Fruit fly (Drosophila melanogaster) whole organism, embryonic: ENCODE data around the gene CG9483.

ENCODE experiments used
- Asciz ChIP-seq: fragments of 200-800 bp; sonication (Bioruptor generic); optimal IDR thresholded peaks from 2 replicates; lab custom pipeline; 2017; ENCODE audit warnings: missing biosample characterization, mild to moderate bottlenecking, missing genetic modification characterization, missing genetic modification reagents
- CG10147 ChIP-seq: fragments of 200-800 bp; sonication (Bioruptor generic); optimal IDR thresholded peaks from 2 replicates; lab custom pipeline; 2019; ENCODE audit warnings: missing biosample characterization, mild to moderate bottlenecking, missing genetic modification characterization, moderate library complexity
- CG11093 ChIP-seq: fragments of 200-800 bp; sonication (Bioruptor generic); IDR thresholded peaks from 3 replicates; pipeline ENCODE4 v1.3.6; 2022; ENCODE audit warnings: missing biosample characterization, missing genetic modification characterization
- CG11560 ChIP-seq: fragments of 200-800 bp; sonication (Bioruptor generic); IDR thresholded peaks from 3 replicates; pipeline ENCODE4 v1.3.6; 2022; ENCODE audit warnings: missing biosample characterization, missing genetic modification characterization
- CG11723 ChIP-seq: fragments of 200-800 bp; sonication (Bioruptor generic); optimal IDR thresholded peaks from 2 replicates; lab custom pipeline; 2017; ENCODE audit warnings: missing biosample characterization, mild to moderate bottlenecking, missing genetic modification characterization
- CG12236 ChIP-seq: fragments of 200-800 bp; sonication (Bioruptor generic); optimal IDR thresholded peaks from 2 replicates; lab custom pipeline; 2016; ENCODE audit warnings: missing biosample characterization, missing genetic modification characterization
- CG1233 ChIP-seq: fragments of 200-800 bp; sonication (Bioruptor generic); optimal IDR thresholded peaks from 4 replicates; lab custom pipeline; 2018; ENCODE audit warnings: missing biosample characterization, mild to moderate bottlenecking, missing genetic modification characterization
- CG13123 ChIP-seq: fragments of 200-800 bp; sonication (Bioruptor generic); optimal IDR thresholded peaks from 2 replicates; lab custom pipeline; 2016; ENCODE audit warnings: missing biosample characterization, missing genetic modification characterization
- CG14050 ChIP-seq: fragments of 200-800 bp; sonication (Bioruptor generic); IDR thresholded peaks from 3 replicates; pipeline ENCODE4 v1.3.6; 2022; ENCODE audit warnings: missing biosample characterization, missing genetic modification characterization
- CG17385 ChIP-seq: fragments of 200-800 bp; sonication (Bioruptor generic); optimal IDR thresholded peaks from 3 replicates; lab custom pipeline; 2018; ENCODE audit warnings: missing biosample characterization, mild to moderate bottlenecking, missing genetic modification characterization
- CG2678 ChIP-seq: fragments of 200-800 bp; sonication (Bioruptor generic); optimal IDR thresholded peaks from 3 replicates; lab custom pipeline; 2019; ENCODE audit warnings: missing biosample characterization, mild to moderate bottlenecking, missing genetic modification characterization, moderate library complexity
- CG3065 ChIP-seq: fragments of 200-800 bp; sonication (Bioruptor generic); optimal IDR thresholded peaks from 2 replicates; lab custom pipeline; 2016; ENCODE audit warnings: missing biosample characterization, missing genetic modification characterization
- CG31388 ChIP-seq: fragments of 200-800 bp; sonication (Bioruptor generic); optimal IDR thresholded peaks from 2 replicates; lab custom pipeline; 2016; ENCODE audit warnings: missing biosample characterization, missing genetic modification characterization
- CG3163 ChIP-seq: fragments of 200-800 bp; sonication (Bioruptor generic); optimal IDR thresholded peaks from 3 replicates; lab custom pipeline; 2016; ENCODE audit warnings: missing biosample characterization, missing genetic modification characterization
- CG3281 ChIP-seq: fragments of 200-800 bp; sonication (Bioruptor generic); optimal IDR thresholded peaks from 3 replicates; lab custom pipeline; 2017; ENCODE audit warnings: missing biosample characterization, mild to moderate bottlenecking, missing genetic modification characterization
- CG3407 ChIP-seq: fragments of 200-800 bp; sonication (Bioruptor generic); optimal IDR thresholded peaks from 2 replicates; lab custom pipeline; 2018; ENCODE audit warnings: missing biosample characterization, mild to moderate bottlenecking, missing genetic modification characterization
- CG3838 ChIP-seq: fragments of 200-800 bp; sonication (Bioruptor generic); optimal IDR thresholded peaks from 3 replicates; lab custom pipeline; 2016; ENCODE audit warnings: missing biosample characterization, missing genetic modification characterization
- CG3847 ChIP-seq: fragments of 200-800 bp; sonication (Bioruptor generic); IDR thresholded peaks from 2 replicates; pipeline ENCODE4 v1.3.6; 2022; ENCODE audit warnings: missing biosample characterization, missing genetic modification characterization
- CG4707 ChIP-seq: fragments of 200-800 bp; sonication (Bioruptor generic); optimal IDR thresholded peaks from 2 replicates; lab custom pipeline; 2018; ENCODE audit warnings: missing biosample characterization, mild to moderate bottlenecking, missing genetic modification characterization, moderate library complexity
- CG5180 ChIP-seq: fragments of 200-800 bp; sonication (Bioruptor generic); optimal IDR thresholded peaks from 3 replicates; lab custom pipeline; 2017; ENCODE audit warnings: missing biosample characterization, missing genetic modification characterization, mild to moderate bottlenecking, moderate library complexity, missing genetic modification reagents
- CG9817 ChIP-seq: fragments of 200-800 bp; sonication (Bioruptor generic); optimal IDR thresholded peaks from 2 replicates; lab custom pipeline; 2018; ENCODE audit warnings: missing biosample characterization, mild to moderate bottlenecking, missing genetic modification characterization, moderate library complexity
- CkIIα-i1 ChIP-seq: fragments of 200-800 bp; sonication (Bioruptor generic); IDR thresholded peaks from 2 replicates; pipeline ENCODE4 v1.3.6; 2022; ENCODE audit warnings: missing biosample characterization, missing genetic modification characterization
- Dad ChIP-seq: fragments of 200-800 bp; sonication (Bioruptor generic); optimal IDR thresholded peaks from 3 replicates; lab custom pipeline; 2016; ENCODE audit warnings: missing biosample characterization, missing genetic modification characterization
- Deaf1 ChIP-seq: fragments of 200-800 bp; optimal IDR thresholded peaks from 3 replicates; lab custom pipeline; 2019; ENCODE audit warnings: missing biosample characterization, mild to moderate bottlenecking, missing genetic modification characterization, moderate library complexity
- HmgD ChIP-seq: fragments of 200-800 bp; sonication (Bioruptor generic); optimal IDR thresholded peaks from 3 replicates; lab custom pipeline; 2016; ENCODE audit warnings: missing biosample characterization, missing genetic modification characterization
- TFAM ChIP-seq: fragments of 200-800 bp; sonication (Bioruptor generic); optimal IDR thresholded peaks from 2 replicates; lab custom pipeline; 2017; ENCODE audit warnings: missing biosample characterization, missing genetic modification characterization, inconsistent platforms
- Xrp1 ChIP-seq: fragments of 200-800 bp; sonication (Bioruptor generic); IDR thresholded peaks from 2 replicates; pipeline ENCODE4 v1.3.6; 2022; ENCODE audit warnings: missing biosample characterization, missing genetic modification characterization
- br ChIP-seq: fragments of >200 bp; optimal IDR thresholded peaks from 2 replicates; lab custom pipeline; 2017
- bsh ChIP-seq, 2 experiments: fragments of 200-800 bp; sonication (Bioruptor generic); optimal IDR thresholded peaks; 2 replicates each; lab custom pipeline; 2017 to 2018; ENCODE audit warnings: mild to moderate bottlenecking in 2 of 2, missing biosample characterization in 2 of 2, missing genetic modification characterization in 2 of 2, moderate library complexity in 1 of 2
- cas ChIP-seq: fragments of 200-800 bp; sonication (Bioruptor generic); IDR thresholded peaks from 2 replicates; pipeline ENCODE4 v1.3.6; 2022; ENCODE audit warnings: missing biosample characterization, missing genetic modification characterization
- ci ChIP-seq: fragments of 200-800 bp; sonication (Bioruptor generic); IDR thresholded peaks from 3 replicates; pipeline ENCODE4 v1.3.6; 2022; ENCODE audit warnings: missing biosample characterization, missing genetic modification characterization
- crc ChIP-seq: fragments of 200-800 bp; sonication (Bioruptor generic); optimal IDR thresholded peaks from 2 replicates; lab custom pipeline; 2016; ENCODE audit warnings: missing biosample characterization, missing genetic modification characterization
- cwo ChIP-seq: fragments of 200-800 bp; sonication (Bioruptor generic); optimal IDR thresholded peaks from 3 replicates; lab custom pipeline; 2017; ENCODE audit warnings: missing biosample characterization, missing genetic modification characterization, mild to moderate bottlenecking, moderate library complexity, missing genetic modification reagents
- danr ChIP-seq: fragments of 200-800 bp; sonication (Bioruptor generic); IDR thresholded peaks from 2 replicates; pipeline ENCODE4 v1.3.6; 2022; ENCODE audit warnings: missing biosample characterization, missing genetic modification characterization
- disco-r ChIP-seq: fragments of 200-800 bp; sonication (Bioruptor generic); optimal IDR thresholded peaks from 2 replicates; lab custom pipeline; 2016; ENCODE audit warnings: missing biosample characterization, missing genetic modification characterization
- dysf ChIP-seq: fragments of 200-800 bp; sonication (Bioruptor generic); IDR thresholded peaks from 3 replicates; pipeline ENCODE4 v1.3.6; 2022; ENCODE audit warnings: missing biosample characterization, missing genetic modification characterization
- ems ChIP-seq: fragments of 200-800 bp; sonication (Bioruptor generic); optimal IDR thresholded peaks from 3 replicates; lab custom pipeline; 2016; ENCODE audit warnings: missing biosample characterization, missing genetic modification characterization
- eyg ChIP-seq: fragments of 200-800 bp; sonication (Bioruptor generic); optimal IDR thresholded peaks from 3 replicates; lab custom pipeline; 2016; ENCODE audit warnings: missing biosample characterization, missing genetic modification characterization
- ftz-f1 ChIP-seq: fragments of 200-800 bp; sonication (Bioruptor generic); optimal IDR thresholded peaks from 2 replicates; lab custom pipeline; 2016; ENCODE audit warnings: missing biosample characterization, missing genetic modification characterization
- grn ChIP-seq: fragments of 200-800 bp; sonication (Bioruptor generic); optimal IDR thresholded peaks from 3 replicates; lab custom pipeline; 2017; ENCODE audit warnings: missing biosample characterization, missing genetic modification characterization
- gro ChIP-seq: fragments of 200-800 bp; sonication (Bioruptor generic); optimal IDR thresholded peaks from 2 replicates; lab custom pipeline; 2016; ENCODE audit warnings: missing biosample characterization, missing genetic modification characterization
- kni ChIP-seq: fragments of 200-800 bp; sonication (Bioruptor generic); optimal IDR thresholded peaks from 3 replicates; lab custom pipeline; 2017; ENCODE audit warnings: mild to moderate bottlenecking, missing biosample characterization, missing genetic modification reagents, missing genetic modification characterization
- lola ChIP-seq, 3 experiments: fragments of >200 bp in 2 of 3; fragments of 200-800 bp in 1 of 3; sonication (Bioruptor generic) in 1 of 3; optimal IDR thresholded peaks; 2 replicates each; lab custom pipeline; 2017 to 2019; ENCODE audit warnings: missing biosample characterization in 3 of 3, missing genetic modification characterization in 3 of 3, mild to moderate bottlenecking in 1 of 3, moderate library complexity in 1 of 3
- nmo ChIP-seq: fragments of 200-800 bp; sonication (Bioruptor generic); optimal IDR thresholded peaks from 2 replicates; lab custom pipeline; 2018; ENCODE audit warnings: missing biosample characterization, mild to moderate bottlenecking, missing genetic modification characterization, moderate library complexity
- pan ChIP-seq, 4 experiments: fragments of >200 bp in 3 of 4; fragments of 200-800 bp in 1 of 4; sonication (Bioruptor generic) in 1 of 4; optimal IDR thresholded peaks in 3 of 4; IDR thresholded peaks in 1 of 4; 2 replicates each; pipeline versions ENCODE4 v1.3.6 to Lab custom; 2017 to 2022; ENCODE audit warnings: missing biosample characterization in 2 of 4, missing genetic modification characterization in 2 of 4, mixed read lengths in 1 of 4
- ranshi ChIP-seq: fragments of 200-800 bp; sonication (Bioruptor generic); IDR thresholded peaks from 2 replicates; pipeline ENCODE4 v1.3.6; 2022; ENCODE audit warnings: missing biosample characterization, missing genetic modification characterization
- rib ChIP-seq: fragments of 200-800 bp; sonication (Bioruptor generic); IDR thresholded peaks from 2 replicates; pipeline ENCODE4 v1.3.6; 2022; ENCODE audit warnings: missing biosample characterization, missing genetic modification characterization
- unc-4 ChIP-seq: fragments of 200-800 bp; sonication (Bioruptor generic); IDR thresholded peaks from 2 replicates; pipeline ENCODE4 v1.3.6; 2022; ENCODE audit warnings: missing biosample characterization, missing genetic modification characterization; ENCODE audit not compliant: partially characterized antibody
- usp ChIP-seq: fragments of >200 bp; optimal IDR thresholded peaks from 2 replicates; lab custom pipeline; 2017; ENCODE audit warnings: missing biosample characterization, missing genetic modification characterization
- wdn ChIP-seq: fragments of 200-800 bp; sonication (Bioruptor generic); IDR thresholded peaks from 2 replicates; pipeline ENCODE4 v1.3.6; 2022; ENCODE audit warnings: missing biosample characterization, missing genetic modification characterization
- zen2 ChIP-seq: fragments of 200-800 bp; sonication (Bioruptor generic); IDR thresholded peaks from 3 replicates; pipeline ENCODE4 v1.3.6; 2022; ENCODE audit warnings: missing biosample characterization, missing genetic modification characterization; ENCODE audit not compliant: partially characterized antibody

Gene CG9483

DNA sequence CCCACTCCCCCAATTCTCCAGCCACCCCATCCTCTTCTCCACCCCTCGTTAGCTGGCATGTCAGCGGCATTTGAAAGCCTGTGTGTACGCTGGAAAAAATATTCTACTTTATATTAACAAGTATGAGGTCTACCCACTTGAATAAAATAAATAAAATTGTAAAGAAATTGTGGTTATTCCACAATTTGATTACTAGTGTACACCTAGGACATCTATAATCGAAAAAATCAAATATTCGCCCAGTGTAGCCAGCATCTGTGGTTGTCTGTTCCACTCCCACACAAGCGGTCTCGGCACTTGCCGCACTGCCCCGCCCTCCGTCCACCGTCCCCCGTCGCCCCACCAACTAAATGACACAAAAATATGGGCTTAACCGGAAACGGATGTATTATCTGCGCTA is 5.8 kb upstream of the CG9483 start (continued):
- TF ChIP-seq CG3163 (GFP tag; lab: Kevin White, UChicago): no peak
- peak; percentile 59; the same call in 2 of the 3 replicates for TF ChIP-seq CG11093 (GFP tag; lab: Robert Waterston, UW)
- peak; percentile 21 for TF ChIP-seq ems (GFP tag; lab: Kevin White, UChicago)
- peak; percentile 84 for TF ChIP-seq nmo (GFP tag; lab: Kevin White, UChicago)
- TF ChIP-seq rib (GFP tag; lab: Robert Waterston, UW): no peak
- no peak for TF ChIP-seq disco-r (GFP tag; lab: Kevin White, UChicago)
- no peak for TF ChIP-seq HmgD (GFP tag; lab: Kevin White, UChicago)
- TF ChIP-seq TFAM (GFP tag; lab: Kevin White, UChicago): peak; percentile 55
- TF ChIP-seq ranshi (GFP tag; lab: Robert Waterston, UW): peak; percentile 57
- TF ChIP-seq crc (GFP tag; lab: Kevin White, UChicago): no peak
- TF ChIP-seq CG14050 (GFP tag; lab: Robert Waterston, UW): 0 out of 3 replicates have a peak, but pooled peaks have one; percentile 25
- TF ChIP-seq kni (GFP tag; lab: Kevin White, UChicago): peak; percentile 53
- TF ChIP-seq Deaf1 (tag; lab: Kevin White, UChicago): no peak
- no peak for TF ChIP-seq zen2 (GFP tag; lab: Robert Waterston, UW)
- peak; percentile 84 for TF ChIP-seq ci (GFP tag; lab: Robert Waterston, UW)
- TF ChIP-seq Xrp1 (GFP tag; lab: Robert Waterston, UW): peak; percentile 89
- no peak for TF ChIP-seq grn (GFP tag; lab: Kevin White, UChicago)
- no peak for TF ChIP-seq unc-4 (GFP tag; lab: Robert Waterston, UW)
- peak; percentile 39 for TF ChIP-seq CG31388 (GFP tag; lab: Kevin White, UChicago)
- peak; percentile 22 for TF ChIP-seq CG9817 (tag; lab: Kevin White, UChicago)
- peak; percentile 27 for TF ChIP-seq CG3281 (GFP tag; lab: Kevin White, UChicago)
- TF ChIP-seq cwo (GFP tag; lab: Kevin White, UChicago): peak; percentile 38
- TF ChIP-seq CG3407: peak; percentile 43
- TF ChIP-seq CG1233 (GFP tag; lab: Kevin White, UChicago): peak; percentile 52
- TF ChIP-seq bsh (GFP tag; optimal IDR thresholded peaks at IDR 0.05; lab: Kevin White, UChicago): peak in 1 of 2 experiments; percentile 83
- peak; percentile 9 for TF ChIP-seq CG10147 (GFP tag; lab: Kevin White, UChicago)
- no peak for TF ChIP-seq CG13123
- TF ChIP-seq Dad (GFP tag; lab: Kevin White, UChicago): peak; percentile 38
- TF ChIP-seq CG17385: peak; percentile 38
- TF ChIP-seq gro: no peak
- no peak for TF ChIP-seq CG3838
- peak; percentile 78 for TF ChIP-seq CG2678 (tag; lab: Kevin White, UChicago)
- peak; percentile 15; the same call in 1 of the 2 replicates for TF ChIP-seq wdn
- TF ChIP-seq pan (optimal IDR thresholded peaks at IDR 0.05; lab: Kevin White, UChicago): no peak
- TF ChIP-seq pan (GFP tag; optimal IDR thresholded peaks at IDR 0.05 in 1 of 2, IDR thresholded peaks at IDR 0.05 in 1 of 2): peak in 1 of 2 experiments; percentile 78
- peak; percentile 40 for TF ChIP-seq CG5180 (GFP tag; lab: Kevin White, UChicago)
- TF ChIP-seq CG4707 (GFP tag; lab: Kevin White, UChicago): no peak
- TF ChIP-seq CG12236 (GFP tag; lab: Kevin White, UChicago): no peak
- TF ChIP-seq CG3847: 0 out of 2 replicates have a peak, but pooled peaks have one; percentile 36
- TF ChIP-seq CG11723 (GFP tag; lab: Kevin White, UChicago): peak; percentile 10
- TF ChIP-seq CkIIα-i1: no peak
- peak; percentile 84 for TF ChIP-seq dysf (GFP tag; lab: Robert Waterston, UW)
- TF ChIP-seq eyg: no peak
- no peak for TF ChIP-seq br
- peak; percentile 69 for TF ChIP-seq CG11560
- TF ChIP-seq cas (GFP tag; lab: Robert Waterston, UW): no peak
- no peak for TF ChIP-seq CG3065 (GFP tag; lab: Kevin White, UChicago)
- TF ChIP-seq lola (GFP tag; optimal IDR thresholded peaks at IDR 0.05; lab: Kevin White, UChicago): peak in 1 of 3 experiments; percentile 78
- peak; percentile 62 for TF ChIP-seq Asciz (GFP tag; lab: Kevin White, UChicago)
- no peak for TF ChIP-seq ftz-f1 (GFP tag; lab: Kevin White, UChicago)
- peak; percentile 40; the same call in 1 of the 2 replicates for TF ChIP-seq danr
- TF ChIP-seq usp (GFP tag; lab: Kevin White, UChicago): no peak
